Worm (Caenorhabditis elegans) whole organism, mixed stage, embryonic: Measurements from ENCODE around the gene ttr-51.

Source experiments
- M03D4.4 ChIP-seq: sonication (generic microtip); optimal IDR thresholded peaks from 2 replicates; lab custom pipeline; 2017; ENCODE audit warnings: mild to moderate bottlenecking, missing genetic modification characterization, missing compliant biosample characterization
- bed-3 ChIP-seq: fragments of 200-800 bp; sonication (Bioruptor generic); optimal IDR thresholded peaks from 3 replicates; lab custom pipeline; 2018; ENCODE audit warnings: mild to moderate bottlenecking, missing genetic modification characterization, moderate library complexity, missing compliant biosample characterization
- mab-5 ChIP-seq: fragments of 150-350 bp; optimal IDR thresholded peaks from 2 replicates; lab custom pipeline; 2014; ENCODE audit warnings: missing biosample characterization, missing genetic modification characterization
- nhr-12 ChIP-seq: fragments of 150-350 bp; optimal IDR thresholded peaks from 2 replicates; lab custom pipeline; 2014; ENCODE audit warnings: missing biosample characterization, missing genetic modification characterization
- nhr-237 ChIP-seq: fragments of 150-350 bp; optimal IDR thresholded peaks from 2 replicates; lab custom pipeline; 2014; ENCODE audit warnings: missing biosample characterization, missing genetic modification characterization
- nhr-28 ChIP-seq: fragments of 150-350 bp; optimal IDR thresholded peaks from 2 replicates; lab custom pipeline; 2014; ENCODE audit warnings: missing biosample characterization, missing genetic modification characterization
- pha-4 ChIP-seq: fragments of 150-350 bp; optimal IDR thresholded peaks from 2 replicates; lab custom pipeline; 2018; ENCODE audit warnings: missing biosample characterization, missing genetic modification reagents, missing genetic modification characterization
- snpc-4 ChIP-seq: fragments of 150-350 bp; optimal IDR thresholded peaks from 2 replicates; lab custom pipeline; 2014; ENCODE audit warnings: missing biosample characterization, missing genetic modification characterization
- sptf-1 ChIP-seq: sonication (generic microtip); optimal IDR thresholded peaks from 2 replicates; lab custom pipeline; 2017; ENCODE audit warnings: mild to moderate bottlenecking, missing genetic modification characterization, moderate library complexity, missing compliant biosample characterization
- unc-62 ChIP-seq: fragments of 150-350 bp; optimal IDR thresholded peaks from 2 replicates; lab custom pipeline; 2014; ENCODE audit warnings: missing biosample characterization, missing genetic modification reagents, missing genetic modification characterization
- ztf-11 ChIP-seq: fragments of 150-350 bp; optimal IDR thresholded peaks from 2 replicates; lab custom pipeline; 2014; ENCODE audit warnings: missing biosample characterization, missing genetic modification characterization

ce11 chrIV:13204037-13204436 lies 48.1 kb downstream of the ttr-51 start, which contains the start of gene ced-3:
- TF ChIP-seq snpc-4 (no peak), M03D4.4 (tag; lab: Kevin White, UChicago) (no peak), bed-3 (GFP tag; lab: Kevin White, UChicago) (no peak), sptf-1 (tag; lab: Kevin White, UChicago) (no peak), nhr-237 (tag; lab: Kevin White, UChicago) (no peak), ztf-11 (no peak), nhr-28 (tag; lab: Kevin White, UChicago) (no peak), nhr-12 (tag; lab: Kevin White, UChicago) (no peak), unc-62 (GFP tag; lab: Kevin White, UChicago) (no peak), mab-5 (tag; lab: Kevin White, UChicago) (no peak), pha-4 (tag; lab: Kevin White, UChicago) (no peak)
